Worm (Caenorhabditis elegans) whole organism, L4/young adult: Measurements from ENCODE around the gene H03G16.1.

Source experiments
- W03F9.2 ChIP-seq: fragments of 150-350 bp; optimal IDR thresholded peaks from 2 replicates; lab custom pipeline; 2014; ENCODE audit warnings: missing biosample characterization, missing genetic modification characterization
- dao-5 ChIP-seq: sonication (generic microtip); optimal IDR thresholded peaks from 2 replicates; lab custom pipeline; 2016; ENCODE audit warnings: missing genotype, missing genetic modification characterization, moderate library complexity, missing compliant biosample characterization
- him-1 ChIP-seq: sonication (generic microtip); optimal IDR thresholded peaks from 2 replicates; lab custom pipeline; 2016; ENCODE audit warnings: missing genotype, missing genetic modification reagents, missing genetic modification characterization, missing compliant biosample characterization

- TF ChIP-seq dao-5 (tag; lab: Kevin White, UChicago) (no peak), him-1 (tag; lab: Kevin White, UChicago) (no peak), W03F9.2 (tag; lab: Kevin White, UChicago) (no peak)
Measured at ce11 chrX:15073479-15073878, 19.8 kb downstream of the H03G16.1 start.
